Fruit fly (Drosophila melanogaster) whole organism, prepupa: Measurements from ENCODE around the gene CG3397.

ENCODE experiments used
- CG10631 ChIP-seq: fragments of 200-800 bp; sonication (Bioruptor generic); optimal IDR thresholded peaks from 2 replicates; lab custom pipeline; 2016; ENCODE audit warnings: missing biosample characterization, missing genetic modification characterization
- CG10669 ChIP-seq: fragments of 200-800 bp; sonication (Bioruptor generic); optimal IDR thresholded peaks from 3 replicates; lab custom pipeline; 2018; ENCODE audit warnings: missing biosample characterization, mild to moderate bottlenecking, missing genetic modification characterization, moderate library complexity
- CG11294 ChIP-seq: fragments of 200-800 bp; sonication (Bioruptor generic); IDR thresholded peaks from 2 replicates; pipeline ENCODE4 v1.3.6; 2022; ENCODE audit warnings: missing biosample characterization, missing genetic modification characterization
- CG11762 ChIP-seq: fragments of 200-800 bp; sonication (Bioruptor generic); optimal IDR thresholded peaks from 3 replicates; lab custom pipeline; 2016; ENCODE audit warnings: missing biosample characterization, missing genetic modification characterization; ENCODE audit not compliant: insufficient read depth
- CG15336 ChIP-seq: fragments of 200-800 bp; sonication (Bioruptor generic); IDR thresholded peaks from 2 replicates; pipeline ENCODE4 v1.3.6; 2022; ENCODE audit warnings: missing biosample characterization, missing genetic modification characterization
- CG1621 ChIP-seq: fragments of 200-800 bp; sonication (Bioruptor generic); optimal IDR thresholded peaks from 3 replicates; lab custom pipeline; 2018; ENCODE audit warnings: missing biosample characterization, mild to moderate bottlenecking, missing genetic modification characterization
- CG3032 ChIP-seq: fragments of 200-800 bp; optimal IDR thresholded peaks from 2 replicates; lab custom pipeline; 2019; ENCODE audit warnings: missing biosample characterization, mild to moderate bottlenecking, missing genetic modification characterization, moderate library complexity
- CG31627 ChIP-seq: fragments of 200-800 bp; sonication (Bioruptor generic); optimal IDR thresholded peaks from 3 replicates; lab custom pipeline; 2016; ENCODE audit warnings: missing biosample characterization, missing genetic modification characterization
- CG32006 ChIP-seq: fragments of 200-800 bp; sonication (Bioruptor generic); optimal IDR thresholded peaks from 3 replicates; lab custom pipeline; 2017; ENCODE audit warnings: missing biosample characterization, mild to moderate bottlenecking, missing genetic modification characterization
- CG3919 ChIP-seq: fragments of 200-800 bp; sonication (Bioruptor generic); optimal IDR thresholded peaks from 3 replicates; lab custom pipeline; 2016; ENCODE audit warnings: missing biosample characterization, missing genetic modification characterization
- CG4318 ChIP-seq: fragments of 200-800 bp; sonication (Bioruptor generic); optimal IDR thresholded peaks from 3 replicates; lab custom pipeline; 2017; ENCODE audit warnings: missing biosample characterization, mild to moderate bottlenecking, missing genetic modification characterization
- CG6163 ChIP-seq: fragments of 200-800 bp; sonication (Bioruptor generic); IDR thresholded peaks from 3 replicates; pipeline ENCODE4 v1.3.6; 2022; ENCODE audit warnings: missing biosample characterization, missing genetic modification characterization
- CG6276 ChIP-seq: fragments of 200-800 bp; sonication (Bioruptor generic); optimal IDR thresholded peaks from 2 replicates; lab custom pipeline; 2017; ENCODE audit warnings: missing biosample characterization, mild to moderate bottlenecking, missing genetic modification characterization
- CG6808 ChIP-seq: fragments of 200-800 bp; sonication (Bioruptor generic); optimal IDR thresholded peaks from 3 replicates; lab custom pipeline; 2017; ENCODE audit warnings: missing biosample characterization, missing genetic modification characterization, mild to moderate bottlenecking, moderate library complexity, missing genetic modification reagents
- CG6854 ChIP-seq: fragments of 200-800 bp; sonication (Bioruptor generic); optimal IDR thresholded peaks from 2 replicates; lab custom pipeline; 2017; ENCODE audit warnings: missing biosample characterization, mild to moderate bottlenecking, missing genetic modification characterization
- CG8119 ChIP-seq: fragments of 200-800 bp; sonication (Bioruptor generic); IDR thresholded peaks from 3 replicates; pipeline ENCODE4 v1.3.6; 2022; ENCODE audit warnings: missing biosample characterization, missing genetic modification characterization
- CG8319 ChIP-seq: fragments of 200-800 bp; sonication (Bioruptor generic); optimal IDR thresholded peaks from 3 replicates; lab custom pipeline; 2016; ENCODE audit warnings: missing biosample characterization, missing genetic modification characterization
- Eip75B ChIP-seq: fragments of 200-800 bp; sonication (Bioruptor generic); optimal IDR thresholded peaks from 3 replicates; lab custom pipeline; 2016; ENCODE audit warnings: missing biosample characterization, missing genetic modification characterization
- Eip78C ChIP-seq: fragments of 200-800 bp; sonication (Bioruptor generic); peaks from one replicate; lab custom pipeline; 2016; ENCODE audit warnings: missing biosample characterization, missing genetic modification characterization
- Eip93F ChIP-seq: fragments of 200-800 bp; sonication (Bioruptor generic); optimal IDR thresholded peaks from 2 replicates; lab custom pipeline; 2016; ENCODE audit warnings: missing biosample characterization, mild to moderate bottlenecking, missing genetic modification characterization
- Ets21C ChIP-seq: fragments of 200-800 bp; sonication (Bioruptor generic); optimal IDR thresholded peaks from 3 replicates; lab custom pipeline; 2016; ENCODE audit warnings: missing biosample characterization, missing genetic modification characterization
- Ets96B ChIP-seq: fragments of 200-800 bp; optimal IDR thresholded peaks from 2 replicates; lab custom pipeline; 2019; ENCODE audit warnings: missing biosample characterization, mild to moderate bottlenecking, missing genetic modification characterization, moderate library complexity
- Gug ChIP-seq: fragments of 200-800 bp; sonication (Bioruptor generic); IDR thresholded peaks from 2 replicates; pipeline ENCODE4 v1.3.6; 2022; ENCODE audit warnings: missing biosample characterization, missing genetic modification characterization
- Hr38 ChIP-seq: sonication (Bioruptor generic); optimal IDR thresholded peaks from 2 replicates; lab custom pipeline; 2016; ENCODE audit warnings: missing biosample characterization, missing genetic modification characterization
- Hr39 ChIP-seq: fragments of 200-800 bp; sonication (Bioruptor generic); optimal IDR thresholded peaks from 2 replicates; lab custom pipeline; 2016; ENCODE audit warnings: missing biosample characterization, missing genetic modification characterization
- Hr4 ChIP-seq: fragments of 200-800 bp; sonication (Bioruptor generic); optimal IDR thresholded peaks from 3 replicates; lab custom pipeline; 2016; ENCODE audit warnings: missing biosample characterization, missing genetic modification characterization
- Lpt ChIP-seq: fragments of 200-800 bp; sonication (Bioruptor generic); optimal IDR thresholded peaks from 3 replicates; lab custom pipeline; 2016; ENCODE audit warnings: missing biosample characterization, missing genetic modification characterization
- Met ChIP-seq: fragments of 200-800 bp; sonication (Bioruptor generic); optimal IDR thresholded peaks from 3 replicates; lab custom pipeline; 2016; ENCODE audit warnings: missing biosample characterization, missing genetic modification characterization
- OdsH ChIP-seq: fragments of 200-800 bp; sonication (Bioruptor generic); optimal IDR thresholded peaks from 3 replicates; lab custom pipeline; 2016; ENCODE audit warnings: missing biosample characterization, missing genetic modification characterization
- Sox14 ChIP-seq: fragments of 200-800 bp; sonication (Bioruptor generic); optimal IDR thresholded peaks from 3 replicates; lab custom pipeline; 2016; ENCODE audit warnings: missing biosample characterization, missing genetic modification characterization
- Sox15 ChIP-seq: fragments of 200-800 bp; sonication (Bioruptor generic); optimal IDR thresholded peaks from 3 replicates; lab custom pipeline; 2016; ENCODE audit warnings: missing biosample characterization, missing genetic modification characterization
- achi ChIP-seq: fragments of 200-800 bp; sonication (Bioruptor generic); optimal IDR thresholded peaks from 3 replicates; lab custom pipeline; 2016; ENCODE audit warnings: missing biosample characterization, missing genetic modification characterization
- acj6 ChIP-seq: fragments of 200-800 bp; sonication (Bioruptor generic); optimal IDR thresholded peaks from 3 replicates; lab custom pipeline; 2016; ENCODE audit warnings: missing biosample characterization, missing genetic modification characterization
- dsx ChIP-seq: fragments of 200-800 bp; optimal IDR thresholded peaks from 3 replicates; lab custom pipeline; 2019; ENCODE audit warnings: missing biosample characterization, mild to moderate bottlenecking, missing genetic modification characterization, moderate library complexity; ENCODE audit not compliant: poor library complexity, severe bottlenecking
- eg ChIP-seq: fragments of 200-800 bp; sonication (Bioruptor generic); IDR thresholded peaks from 3 replicates; pipeline ENCODE4 v1.3.6; 2022; ENCODE audit warnings: missing biosample characterization, missing genetic modification characterization
- esn ChIP-seq: fragments of 200-800 bp; sonication (Bioruptor generic); optimal IDR thresholded peaks from 2 replicates; lab custom pipeline; 2016; ENCODE audit warnings: missing biosample characterization, mild to moderate bottlenecking, missing genetic modification characterization, moderate library complexity
- fd59A ChIP-seq: fragments of 200-800 bp; sonication (Bioruptor generic); optimal IDR thresholded peaks from 2 replicates; lab custom pipeline; 2017; ENCODE audit warnings: missing biosample characterization, mild to moderate bottlenecking, missing genetic modification characterization, missing genetic modification reagents
- fkh ChIP-seq: fragments of 200-800 bp; sonication (Bioruptor generic); optimal IDR thresholded peaks from 3 replicates; lab custom pipeline; 2017; ENCODE audit warnings: missing biosample characterization, mild to moderate bottlenecking, missing genetic modification characterization, moderate library complexity
- net ChIP-seq: fragments of 200-800 bp; sonication (Bioruptor generic); optimal IDR thresholded peaks from 3 replicates; lab custom pipeline; 2016; ENCODE audit warnings: missing biosample characterization, missing genetic modification characterization
- svp ChIP-seq: fragments of 200-800 bp; sonication (Bioruptor generic); peaks from one replicate; lab custom pipeline; 2016; ENCODE audit warnings: missing biosample characterization, missing genetic modification characterization
- topi ChIP-seq: fragments of 200-800 bp; sonication (Bioruptor generic); optimal IDR thresholded peaks from 3 replicates; lab custom pipeline; 2016; ENCODE audit warnings: missing biosample characterization, missing genetic modification characterization
- vri ChIP-seq: fragments of 200-800 bp; sonication (Bioruptor generic); optimal IDR thresholded peaks from 3 replicates; lab custom pipeline; 2016; ENCODE audit warnings: missing biosample characterization, mild to moderate bottlenecking, missing genetic modification characterization

CG3397 gene

DNA sequence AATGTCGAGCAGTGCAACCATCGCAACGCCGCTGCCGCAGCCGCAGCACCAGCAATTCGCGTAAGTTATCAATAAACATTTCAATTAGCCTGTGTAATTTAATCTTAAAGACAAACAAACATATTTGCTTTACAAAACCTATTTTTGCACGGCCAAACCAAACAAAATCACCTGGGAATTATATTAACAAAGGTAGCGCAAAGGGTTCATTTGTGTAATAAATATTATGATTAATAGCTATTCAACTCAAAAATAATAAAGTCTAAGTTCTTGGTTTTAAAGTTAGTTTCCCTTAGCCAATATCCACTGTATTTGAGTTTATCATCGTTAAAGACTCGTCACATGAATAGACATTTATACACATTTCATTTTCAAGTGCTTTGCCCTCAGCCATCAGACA is 15.1 kb downstream of the CG3397 start:
- TF ChIP-seq achi (GFP tag; lab: Kevin White, UChicago) (peak; percentile 36), CG11294 (no peak), Gug (GFP tag; lab: Robert Waterston, UW) (peak; percentile 45; the same call in 1 of the 2 replicates), eg (GFP tag; lab: Robert Waterston, UW) (peak; percentile 56; the same call in 1 of the 3 replicates), CG3032 (tag; lab: Kevin White, UChicago) (no peak), CG4318 (GFP tag; lab: Kevin White, UChicago) (no peak), svp (peak; percentile 47), Hr4 (GFP tag; lab: Kevin White, UChicago) (peak; percentile 64), CG15336 (GFP tag; lab: Robert Waterston, UW) (peak; percentile 77), Sox14 (GFP tag; lab: Kevin White, UChicago) (peak; percentile 35), CG32006 (GFP tag; lab: Kevin White, UChicago) (peak; percentile 73), CG3919 (GFP tag; lab: Kevin White, UChicago) (peak; percentile 8), CG6163 (GFP tag; lab: Robert Waterston, UW) (peak; percentile 57; the same call in 2 of the 3 replicates), Eip75B (GFP tag; lab: Kevin White, UChicago) (no peak), net (GFP tag; lab: Kevin White, UChicago) (peak; percentile 36), Eip78C (GFP tag; lab: Kevin White, UChicago) (peak; percentile 73), CG10669 (GFP tag; lab: Kevin White, UChicago) (peak; percentile 9), Met (peak; percentile 15), CG8119 (GFP tag; lab: Robert Waterston, UW) (peak; percentile 70), CG10631 (GFP tag; lab: Kevin White, UChicago) (peak; percentile 12), Ets96B (peak; percentile 7), CG1621 (no peak), fkh (GFP tag; lab: Kevin White, UChicago) (no peak), acj6 (GFP tag; lab: Kevin White, UChicago) (peak; percentile 44), Lpt (GFP tag; lab: Kevin White, UChicago) (peak; percentile 37), CG6276 (GFP tag; lab: Kevin White, UChicago) (peak; percentile 70), CG6854 (GFP tag; lab: Kevin White, UChicago) (no peak), CG8319 (GFP tag; lab: Kevin White, UChicago) (no peak), OdsH (GFP tag; lab: Kevin White, UChicago) (peak; percentile 49)

DNA sequence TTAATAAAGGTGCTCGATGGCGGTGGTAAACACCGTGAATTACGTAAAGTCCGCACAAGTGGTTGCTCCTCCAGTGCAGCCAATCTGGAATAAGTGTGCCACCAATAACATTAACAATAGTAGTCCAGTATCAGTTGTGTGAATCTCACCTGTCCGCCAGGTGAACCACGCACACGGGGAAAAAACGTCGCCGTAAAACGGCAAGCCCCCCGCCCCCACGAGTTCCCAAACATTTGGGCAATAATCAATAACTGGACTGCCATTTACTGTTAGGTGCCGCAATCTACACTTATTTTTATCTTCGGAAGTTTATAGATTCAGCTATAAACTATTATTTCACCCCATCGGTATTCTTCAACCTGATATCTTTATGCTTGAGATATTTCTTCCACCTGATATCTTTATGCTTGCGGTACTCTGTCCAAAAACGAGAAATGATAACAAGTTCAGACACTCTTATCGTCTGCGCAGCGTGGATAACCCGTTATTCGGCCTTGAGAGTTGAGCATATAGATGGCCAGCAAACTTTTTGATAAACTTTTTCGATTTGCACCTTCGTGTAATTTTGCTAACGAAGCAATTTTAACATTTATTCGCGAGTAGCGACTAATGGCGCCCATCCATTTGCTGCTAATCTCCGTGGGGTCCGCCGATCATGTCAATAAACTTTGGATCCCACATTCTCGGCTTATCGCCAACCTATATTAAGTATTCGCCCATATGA is 16.1 kb downstream of the CG3397 start:
- peak; percentile 38 for TF ChIP-seq fkh (GFP tag; lab: Kevin White, UChicago)
- TF ChIP-seq Sox15: no peak
- TF ChIP-seq vri (GFP tag; lab: Kevin White, UChicago): peak; percentile 46
- TF ChIP-seq svp: peak; percentile 86
- no peak for TF ChIP-seq topi (GFP tag; lab: Kevin White, UChicago)
- peak; percentile 68 for TF ChIP-seq Eip78C (GFP tag; lab: Kevin White, UChicago)

DNA sequence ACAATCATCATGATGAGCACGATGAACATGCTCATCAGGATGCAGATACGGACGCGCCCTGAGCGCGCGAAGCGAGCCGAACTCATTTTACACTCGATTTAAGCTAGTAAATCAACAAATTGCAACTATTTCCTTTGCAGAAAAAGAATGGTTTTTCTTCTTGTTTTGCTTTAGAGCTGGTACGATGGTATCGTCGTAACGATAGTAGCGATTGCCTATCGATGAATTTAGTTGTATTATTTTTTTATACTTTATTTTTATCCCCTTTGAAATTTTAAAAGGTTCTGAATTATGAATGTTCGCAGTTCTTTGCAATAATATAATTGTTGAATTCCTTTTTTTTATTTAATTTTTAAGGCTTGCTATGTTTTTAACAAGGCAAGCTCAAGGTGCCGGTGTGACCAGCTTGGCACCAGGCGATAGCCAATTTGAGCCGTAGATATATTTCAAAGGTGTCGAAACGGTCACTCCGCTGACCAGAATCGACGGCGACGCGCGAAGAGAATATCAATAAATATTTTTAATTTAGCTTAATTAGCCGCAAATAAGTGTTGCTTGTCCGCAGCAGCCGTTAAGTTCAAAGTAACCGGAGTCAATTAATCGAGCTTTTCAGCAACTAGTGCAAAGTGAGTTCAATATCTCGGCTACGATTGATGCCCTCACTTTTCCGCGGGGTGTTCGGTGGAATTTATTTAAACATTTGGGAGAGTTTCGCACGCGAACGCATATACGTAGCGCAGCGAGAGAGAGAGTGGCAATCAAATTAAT is 16.9 kb downstream of the CG3397 start, which contains the start of the genes CG12213 and GC1:
TSS of gene CG12213 (minus strand) at position 430 of the 768 bp plus-strand sequence.
TSS of gene GC1 (plus strand) at position 447 of the 768 bp plus-strand sequence.
- TF ChIP-seq CG11762 (GFP tag; lab: Kevin White, UChicago) (no peak), svp (peak; percentile 72), achi (GFP tag; lab: Kevin White, UChicago) (peak; percentile 15), OdsH (GFP tag; lab: Kevin White, UChicago) (peak; percentile 24), Sox15 (no peak), Hr38 (no peak), CG31627 (GFP tag; lab: Kevin White, UChicago) (peak; percentile 16), Sox14 (GFP tag; lab: Kevin White, UChicago) (peak; percentile 27), dsx (GFP tag; lab: Kevin White, UChicago) (peak; percentile 41), CG10669 (GFP tag; lab: Kevin White, UChicago) (no peak), Ets21C (GFP tag; lab: Kevin White, UChicago) (peak; percentile 14), CG6854 (GFP tag; lab: Kevin White, UChicago) (peak; percentile 2), Hr4 (GFP tag; lab: Kevin White, UChicago) (peak; percentile 20), Hr39 (peak; percentile 24), fd59A (GFP tag; lab: Kevin White, UChicago) (no peak), Met (peak; percentile 40), Gug (GFP tag; lab: Robert Waterston, UW) (no peak), eg (GFP tag; lab: Robert Waterston, UW) (peak; percentile 46; the same call in 1 of the 3 replicates), CG10631 (GFP tag; lab: Kevin White, UChicago) (peak; percentile 29), Eip93F (GFP tag; lab: Kevin White, UChicago) (peak; percentile 56), CG3919 (GFP tag; lab: Kevin White, UChicago) (peak; percentile 33), esn (GFP tag; lab: Kevin White, UChicago) (peak; percentile 31), Lpt (GFP tag; lab: Kevin White, UChicago) (no peak), CG6163 (GFP tag; lab: Robert Waterston, UW) (no peak), CG6808 (GFP tag; lab: Kevin White, UChicago) (peak; percentile 9), Eip75B (GFP tag; lab: Kevin White, UChicago) (peak; percentile 40)
